Fruit fly (Drosophila melanogaster) whole organism, embryonic: ENCODE data around the gene Osi21.

ENCODE experiments used
- CG10979 ChIP-seq: fragments of 200-800 bp; sonication (Bioruptor generic); optimal IDR thresholded peaks from 2 replicates; lab custom pipeline; 2018; ENCODE audit warnings: missing biosample characterization, mild to moderate bottlenecking, missing genetic modification characterization, moderate library complexity
- CG11504 ChIP-seq: fragments of 200-800 bp; sonication (Bioruptor generic); optimal IDR thresholded peaks from 3 replicates; lab custom pipeline; 2019; ENCODE audit warnings: missing biosample characterization, mild to moderate bottlenecking, missing genetic modification characterization, moderate library complexity
- CG12071 ChIP-seq: fragments of 200-800 bp; sonication (Bioruptor generic); optimal IDR thresholded peaks from 3 replicates; lab custom pipeline; 2018; ENCODE audit warnings: missing biosample characterization, mild to moderate bottlenecking, missing genetic modification characterization
- CG12236 ChIP-seq: fragments of 200-800 bp; sonication (Bioruptor generic); optimal IDR thresholded peaks from 2 replicates; lab custom pipeline; 2016; ENCODE audit warnings: missing biosample characterization, missing genetic modification characterization
- CG14667 ChIP-seq: fragments of 200-800 bp; sonication (Bioruptor generic); IDR thresholded peaks from 2 replicates; pipeline ENCODE4 v1.3.6; 2022; ENCODE audit warnings: missing biosample characterization, missing genetic modification characterization
- CG1603 ChIP-seq: fragments of 200-800 bp; sonication (Bioruptor generic); optimal IDR thresholded peaks from 2 replicates; lab custom pipeline; 2019; ENCODE audit warnings: missing biosample characterization, mild to moderate bottlenecking, missing genetic modification characterization, moderate library complexity
- CG16779 ChIP-seq: fragments of 200-800 bp; sonication (Bioruptor generic); IDR thresholded peaks from 2 replicates; pipeline ENCODE4 v1.3.6; 2022; ENCODE audit warnings: missing biosample characterization, missing genetic modification characterization
- CG17829 ChIP-seq: fragments of 200-800 bp; optimal IDR thresholded peaks from 2 replicates; lab custom pipeline; 2019; ENCODE audit warnings: missing biosample characterization, mild to moderate bottlenecking, missing genetic modification characterization, moderate library complexity
- CG34224 ChIP-seq: fragments of 200-800 bp; sonication (Bioruptor generic); IDR thresholded peaks from 3 replicates; pipeline ENCODE4 v1.3.6; 2022; ENCODE audit warnings: missing biosample characterization, missing genetic modification characterization; ENCODE audit not compliant: partially characterized antibody
- CG4424 ChIP-seq: fragments of 200-800 bp; sonication (Bioruptor generic); optimal IDR thresholded peaks from 3 replicates; lab custom pipeline; 2016; ENCODE audit warnings: missing biosample characterization, missing genetic modification characterization
- CG8089 ChIP-seq: fragments of 200-800 bp; sonication (Bioruptor generic); optimal IDR thresholded peaks from 3 replicates; lab custom pipeline; 2016; ENCODE audit warnings: missing biosample characterization, missing genetic modification characterization
- CG8388 ChIP-seq: fragments of 200-800 bp; sonication (Bioruptor generic); optimal IDR thresholded peaks from 2 replicates; lab custom pipeline; 2019; ENCODE audit warnings: missing biosample characterization, mild to moderate bottlenecking, missing genetic modification characterization, moderate library complexity
- CG9215 ChIP-seq: fragments of 200-800 bp; sonication (Bioruptor generic); IDR thresholded peaks from 2 replicates; pipeline ENCODE4 v1.3.6; 2022; ENCODE audit warnings: missing biosample characterization, missing genetic modification characterization
- CG9932 ChIP-seq: fragments of 200-800 bp; sonication (Bioruptor generic); IDR thresholded peaks from 2 replicates; pipeline ENCODE4 v1.3.6; 2022; ENCODE audit warnings: missing biosample characterization, missing genetic modification characterization
- Dip2 ChIP-seq: fragments of 200-800 bp; sonication (Bioruptor generic); IDR thresholded peaks from 2 replicates; pipeline ENCODE4 v1.3.6; 2022; ENCODE audit warnings: missing biosample characterization, missing genetic modification characterization
- Hey ChIP-seq: fragments of 200-800 bp; sonication (Bioruptor generic); optimal IDR thresholded peaks from 3 replicates; lab custom pipeline; 2018; ENCODE audit warnings: missing biosample characterization, mild to moderate bottlenecking, missing genetic modification characterization
- Hr39 ChIP-seq: fragments of >200 bp; optimal IDR thresholded peaks from 2 replicates; lab custom pipeline; 2017
- Poxn ChIP-seq: fragments of 200-800 bp; sonication (Bioruptor generic); IDR thresholded peaks from 2 replicates; pipeline ENCODE4 v1.3.6; 2022; ENCODE audit warnings: missing biosample characterization, missing genetic modification characterization
- Rfx ChIP-seq: fragments of 200-800 bp; sonication (Bioruptor generic); IDR thresholded peaks from 2 replicates; pipeline ENCODE4 v1.3.6; 2022; ENCODE audit warnings: missing biosample characterization, missing genetic modification characterization
- az2 ChIP-seq: fragments of 200-800 bp; sonication (Bioruptor generic); optimal IDR thresholded peaks from 3 replicates; lab custom pipeline; 2016; ENCODE audit warnings: missing biosample characterization, missing genetic modification characterization
- cad ChIP-seq: fragments of >200 bp; optimal IDR thresholded peaks from 2 replicates; lab custom pipeline; 2017; ENCODE audit warnings: missing biosample characterization, missing genetic modification characterization
- cas ChIP-seq: fragments of 200-800 bp; sonication (Bioruptor generic); IDR thresholded peaks from 2 replicates; pipeline ENCODE4 v1.3.6; 2022; ENCODE audit warnings: missing biosample characterization, missing genetic modification characterization
- crol ChIP-seq: fragments of 200-800 bp; sonication (Bioruptor generic); IDR thresholded peaks from 2 replicates; pipeline ENCODE4 v1.3.6; 2022; ENCODE audit warnings: missing biosample characterization, missing genetic modification characterization
- danr ChIP-seq: fragments of 200-800 bp; sonication (Bioruptor generic); IDR thresholded peaks from 2 replicates; pipeline ENCODE4 v1.3.6; 2022; ENCODE audit warnings: missing biosample characterization, missing genetic modification characterization
- dysf ChIP-seq: fragments of 200-800 bp; sonication (Bioruptor generic); IDR thresholded peaks from 3 replicates; pipeline ENCODE4 v1.3.6; 2022; ENCODE audit warnings: missing biosample characterization, missing genetic modification characterization
- gce ChIP-seq: fragments of 200-800 bp; sonication (Bioruptor generic); IDR thresholded peaks from 3 replicates; pipeline ENCODE4 v1.3.6; 2022; ENCODE audit warnings: missing biosample characterization, missing genetic modification characterization
- gem ChIP-seq: fragments of 200-800 bp; sonication (Bioruptor generic); optimal IDR thresholded peaks from 2 replicates; lab custom pipeline; 2019; ENCODE audit warnings: missing biosample characterization, mild to moderate bottlenecking, missing genetic modification characterization, moderate library complexity
- grau ChIP-seq: fragments of 200-800 bp; optimal IDR thresholded peaks from 3 replicates; lab custom pipeline; 2019; ENCODE audit warnings: missing biosample characterization, mild to moderate bottlenecking, missing genetic modification characterization, moderate library complexity
- grn ChIP-seq: fragments of 200-800 bp; sonication (Bioruptor generic); optimal IDR thresholded peaks from 3 replicates; lab custom pipeline; 2017; ENCODE audit warnings: missing biosample characterization, missing genetic modification characterization
- kni ChIP-seq: fragments of 200-800 bp; sonication (Bioruptor generic); optimal IDR thresholded peaks from 3 replicates; lab custom pipeline; 2017; ENCODE audit warnings: mild to moderate bottlenecking, missing biosample characterization, missing genetic modification reagents, missing genetic modification characterization
- nerfin-1 ChIP-seq: fragments of 200-800 bp; sonication (Bioruptor generic); optimal IDR thresholded peaks from 3 replicates; lab custom pipeline; 2019; ENCODE audit warnings: missing biosample characterization, mild to moderate bottlenecking, missing genetic modification characterization, moderate library complexity
- oc ChIP-seq: fragments of 200-800 bp; sonication (Bioruptor generic); optimal IDR thresholded peaks from 2 replicates; lab custom pipeline; 2018; ENCODE audit warnings: missing biosample characterization, mild to moderate bottlenecking, missing genetic modification characterization, moderate library complexity
- pros ChIP-seq: fragments of 200-800 bp; sonication (Bioruptor generic); optimal IDR thresholded peaks from 3 replicates; lab custom pipeline; 2019; ENCODE audit warnings: missing biosample characterization, mild to moderate bottlenecking, missing genetic modification characterization, moderate library complexity
- row ChIP-seq: fragments of 200-800 bp; sonication (Bioruptor generic); IDR thresholded peaks from 3 replicates; pipeline ENCODE4 v1.3.6; 2022; ENCODE audit warnings: missing biosample characterization, missing genetic modification characterization
- run ChIP-seq: fragments of 200-800 bp; sonication (Bioruptor generic); optimal IDR thresholded peaks from 3 replicates; lab custom pipeline; 2018; ENCODE audit warnings: missing biosample characterization, mild to moderate bottlenecking, missing genetic modification characterization
- sens ChIP-seq: fragments of 200-800 bp; sonication (Bioruptor generic); peaks from one replicate; lab custom pipeline; 2016; ENCODE audit warnings: missing biosample characterization, missing genetic modification characterization
- shn ChIP-seq: fragments of 200-800 bp; sonication (Bioruptor generic); optimal IDR thresholded peaks from 3 replicates; lab custom pipeline; 2016; ENCODE audit warnings: missing biosample characterization, missing genetic modification characterization
- sisA ChIP-seq: fragments of 200-800 bp; sonication (Bioruptor generic); IDR thresholded peaks from 2 replicates; pipeline ENCODE4 v1.3.6; 2022; ENCODE audit warnings: missing biosample characterization, missing genetic modification characterization
- sqz ChIP-seq: fragments of 200-800 bp; sonication (Bioruptor generic); optimal IDR thresholded peaks from 3 replicates; lab custom pipeline; 2018; ENCODE audit warnings: missing biosample characterization, mild to moderate bottlenecking, missing genetic modification characterization
- wek ChIP-seq: fragments of 200-800 bp; sonication (Bioruptor generic); optimal IDR thresholded peaks from 3 replicates; lab custom pipeline; 2018; ENCODE audit warnings: missing biosample characterization, mild to moderate bottlenecking, missing genetic modification characterization, moderate library complexity
- z ChIP-seq: fragments of 200-800 bp; sonication (Bioruptor generic); IDR thresholded peaks from 3 replicates; pipeline ENCODE4 v1.3.6; 2022; ENCODE audit warnings: missing biosample characterization, missing genetic modification characterization

Osi21 gene

dm6 chr2L:11302507-11302906, 17.0 kb upstream of the Osi21 start (continued):
- peak; percentile 19 for TF ChIP-seq grau (tag; lab: Kevin White, UChicago)
- TF ChIP-seq az2 (GFP tag; lab: Kevin White, UChicago), result no peak
- 0 out of 2 replicates have a peak, but pooled peaks have one; percentile 17 for TF ChIP-seq Rfx (GFP tag; lab: Robert Waterston, UW)
- peak; percentile 46 for TF ChIP-seq gem (tag; lab: Kevin White, UChicago)
- no peak for TF ChIP-seq cas (GFP tag; lab: Robert Waterston, UW)
- TF ChIP-seq CG11504 (tag; lab: Kevin White, UChicago), result peak; percentile 23
- TF ChIP-seq cad, result no peak
- 0 out of 3 replicates have a peak, but pooled peaks have one; percentile 33 for TF ChIP-seq dysf (GFP tag; lab: Robert Waterston, UW)
- peak; percentile 45 for TF ChIP-seq row
- TF ChIP-seq CG10979, result peak; percentile 23
- no peak for TF ChIP-seq sisA (GFP tag; lab: Robert Waterston, UW)
- TF ChIP-seq crol (GFP tag; lab: Robert Waterston, UW), result peak; percentile 42
- TF ChIP-seq CG8089, result no peak
- TF ChIP-seq CG8388, result peak; percentile 8
- TF ChIP-seq CG1603 (tag; lab: Kevin White, UChicago), result peak; percentile 51
- TF ChIP-seq Dip2 (GFP tag; lab: Robert Waterston, UW), result no peak
- TF ChIP-seq sens (GFP tag; lab: Kevin White, UChicago), result peak; percentile 49
- no peak for TF ChIP-seq CG14667 (GFP tag; lab: Robert Waterston, UW)

DNA sequence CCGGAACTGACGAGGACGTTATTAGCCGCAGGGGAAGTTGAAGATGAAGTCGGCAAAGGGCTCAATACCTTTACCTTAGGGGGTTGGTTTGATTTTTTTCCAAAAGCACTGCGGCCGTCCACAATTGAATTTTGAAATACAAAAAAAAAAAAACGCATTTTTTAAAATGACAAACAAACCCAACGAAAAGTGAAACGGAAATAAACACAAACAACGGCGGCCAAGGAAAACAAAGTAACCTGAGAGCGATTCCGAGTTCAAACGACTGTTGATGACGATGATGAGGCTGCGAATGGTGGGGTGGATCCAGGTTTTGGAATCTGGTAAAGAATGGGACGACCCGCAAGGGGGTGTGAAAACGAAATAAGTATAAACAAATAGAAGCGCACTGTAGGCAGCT, 11.0 kb upstream of the Osi21 start:
- TF ChIP-seq kni (GFP tag; lab: Kevin White, UChicago) (no peak), danr (GFP tag; lab: Robert Waterston, UW) (no peak), sqz (GFP tag; lab: Kevin White, UChicago) (peak; percentile 75), grn (GFP tag; lab: Kevin White, UChicago) (no peak), Poxn (GFP tag; lab: Robert Waterston, UW) (no peak), row (no peak), CG34224 (GFP tag; lab: Robert Waterston, UW) (no peak), nerfin-1 (peak; percentile 17), z (GFP tag; lab: Robert Waterston, UW) (no peak), CG17829 (tag; lab: Kevin White, UChicago) (no peak), run (tag; lab: Kevin White, UChicago) (peak; percentile 7), gem (tag; lab: Kevin White, UChicago) (no peak), gce (GFP tag; lab: Robert Waterston, UW) (no peak), CG16779 (GFP tag; lab: Robert Waterston, UW) (no peak), sens (GFP tag; lab: Kevin White, UChicago) (peak; percentile 27), pros (GFP tag; lab: Kevin White, UChicago) (peak; percentile 68), CG4424 (GFP tag; lab: Kevin White, UChicago) (no peak), shn (no peak), CG12236 (GFP tag; lab: Kevin White, UChicago) (no peak), wek (GFP tag; lab: Kevin White, UChicago) (no peak)

DNA sequence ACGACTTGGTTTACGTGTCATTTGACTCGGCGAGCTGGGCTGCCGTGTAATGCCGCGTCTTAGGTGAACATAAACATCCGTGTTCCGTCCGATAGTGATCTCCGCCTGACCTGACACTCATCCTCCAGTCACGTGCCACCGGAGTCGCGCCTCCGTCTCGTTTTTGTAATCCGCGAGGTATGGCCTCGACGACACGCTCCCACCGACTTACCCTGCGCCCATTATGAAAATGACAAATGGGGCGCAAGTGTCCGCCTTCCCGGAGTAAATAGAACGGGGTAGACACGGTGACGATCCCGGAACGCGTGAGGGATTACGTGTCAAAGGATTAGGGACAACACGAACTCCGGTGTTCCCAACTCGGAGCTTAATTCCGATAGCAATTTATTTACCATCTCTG, 10.3 kb upstream of the Osi21 start:
- peak; percentile 51 for TF ChIP-seq oc (tag; lab: Kevin White, UChicago)
- no peak for TF ChIP-seq CG9215
- no peak for TF ChIP-seq CG9932 (GFP tag; lab: Robert Waterston, UW)
- TF ChIP-seq grau (tag; lab: Kevin White, UChicago), result no peak
- peak; percentile 91 for TF ChIP-seq Hey (tag; lab: Kevin White, UChicago)
- TF ChIP-seq Hr39, result no peak
- TF ChIP-seq CG12071 (GFP tag; lab: Kevin White, UChicago), result no peak
